Worm (Caenorhabditis elegans) whole organism, early embryonic: Measurements from ENCODE around the gene str-205.

ENCODE experiments used
- B0310.2 ChIP-seq: sonication (generic microtip); optimal IDR thresholded peaks from 2 replicates; lab custom pipeline; 2016; ENCODE audit warnings: mild to moderate bottlenecking, missing genetic modification characterization, missing compliant biosample characterization
- F13C5.2 ChIP-seq: sonication (generic microtip); optimal IDR thresholded peaks from 2 replicates; lab custom pipeline; 2017; ENCODE audit warnings: mild to moderate bottlenecking, missing genetic modification characterization, inconsistent platforms, missing compliant biosample characterization
- aly-1 ChIP-seq: sonication (generic microtip); optimal IDR thresholded peaks from 2 replicates; lab custom pipeline; 2016; ENCODE audit warnings: missing genetic modification characterization, missing compliant biosample characterization
- ama-1 ChIP-seq: fragments of 150-350 bp; optimal IDR thresholded peaks from 2 replicates; lab custom pipeline; 2014
- ceh-13 ChIP-seq: fragments of 200-800 bp; sonication (Bioruptor generic); optimal IDR thresholded peaks from 2 replicates; lab custom pipeline; 2018; ENCODE audit warnings: mild to moderate bottlenecking, missing genetic modification characterization, missing compliant biosample characterization
- ceh-36 ChIP-seq: sonication (generic microtip); optimal IDR thresholded peaks from 2 replicates; lab custom pipeline; 2016; ENCODE audit warnings: missing genetic modification characterization, inconsistent platforms, missing compliant biosample characterization
- ets-7 ChIP-seq: sonication (generic microtip); optimal IDR thresholded peaks from 2 replicates; lab custom pipeline; 2016; ENCODE audit warnings: missing genotype, missing genetic modification characterization, missing compliant biosample characterization
- flt-1 ChIP-seq: fragments of 200-800 bp; sonication (Bioruptor generic); IDR thresholded peaks from 2 replicates; pipeline ENCODE4 v1.3.6; 2022; ENCODE audit warnings: missing genetic modification characterization, missing compliant biosample characterization
- hmbx-1 ChIP-seq: sonication (generic microtip); optimal IDR thresholded peaks from 2 replicates; lab custom pipeline; 2016; ENCODE audit warnings: mild to moderate bottlenecking, missing genetic modification characterization, missing compliant biosample characterization
- hmg-4 ChIP-seq: fragments of 200-800 bp; sonication (Bioruptor generic); optimal IDR thresholded peaks from 2 replicates; lab custom pipeline; 2018; ENCODE audit warnings: mild to moderate bottlenecking, missing genetic modification characterization, missing compliant biosample characterization
- hnd-1 ChIP-seq: sonication (generic microtip); optimal IDR thresholded peaks from 2 replicates; lab custom pipeline; 2016; ENCODE audit warnings: missing genetic modification characterization, missing compliant biosample characterization
- pes-1 ChIP-seq: fragments of 200-800 bp; sonication (Bioruptor generic); IDR thresholded peaks from 2 replicates; pipeline ENCODE4 v1.3.6; 2022; ENCODE audit warnings: missing genetic modification reagents, missing genetic modification characterization, missing compliant biosample characterization
- scrt-1 ChIP-seq: fragments of 200-800 bp; sonication (Bioruptor generic); IDR thresholded peaks from 2 replicates; pipeline ENCODE4 v1.3.6; 2022; ENCODE audit warnings: missing genetic modification characterization, missing compliant biosample characterization
- tbx-11 ChIP-seq: fragments of 200-800 bp; sonication (Bioruptor generic); IDR thresholded peaks from 2 replicates; pipeline ENCODE4 v1.3.6; 2022; ENCODE audit warnings: missing genetic modification characterization, missing compliant biosample characterization
- tbx-37 ChIP-seq: fragments of 200-800 bp; sonication (Bioruptor generic); conservative IDR thresholded peaks from 2 replicates; pipeline ENCODE4 v1.3.6; 2022; ENCODE audit warnings: missing genetic modification reagents, missing genetic modification characterization, missing compliant biosample characterization
- tra-4 ChIP-seq: sonication (generic microtip); optimal IDR thresholded peaks from 2 replicates; lab custom pipeline; 2017; ENCODE audit warnings: missing genetic modification characterization, missing compliant biosample characterization

str-205 gene

ce11 chrV:4968775-4969174, 39.0 kb upstream of the str-205 start:
- TF ChIP-seq ceh-13 (GFP tag; lab: Kevin White, UChicago) (no peak), ama-1 (lab: Kevin White, UChicago) (no peak), B0310.2 (tag; lab: Kevin White, UChicago) (no peak), hmbx-1 (tag; lab: Kevin White, UChicago) (no peak), F13C5.2 (tag; lab: Kevin White, UChicago) (no peak), hnd-1 (tag; lab: Kevin White, UChicago) (no peak), tbx-37 (no peak), aly-1 (tag; lab: Kevin White, UChicago) (no peak), flt-1 (no peak), hmg-4 (no peak), ets-7 (tag; lab: Kevin White, UChicago) (no peak), pes-1 (GFP tag; lab: Robert Waterston, UW) (no peak), tra-4 (tag; lab: Kevin White, UChicago) (no peak), tbx-11 (GFP tag; lab: Robert Waterston, UW) (no peak), ceh-36 (no peak)

ce11 chrV:4967238-4967637, 37.5 kb upstream of the str-205 start:
- TF ChIP-seq hmbx-1 (tag; lab: Kevin White, UChicago) (no peak), hnd-1 (tag; lab: Kevin White, UChicago) (no peak), pes-1 (GFP tag; lab: Robert Waterston, UW) (0 out of 2 replicates have a peak, but pooled peaks have one; percentile 10)

DNA sequence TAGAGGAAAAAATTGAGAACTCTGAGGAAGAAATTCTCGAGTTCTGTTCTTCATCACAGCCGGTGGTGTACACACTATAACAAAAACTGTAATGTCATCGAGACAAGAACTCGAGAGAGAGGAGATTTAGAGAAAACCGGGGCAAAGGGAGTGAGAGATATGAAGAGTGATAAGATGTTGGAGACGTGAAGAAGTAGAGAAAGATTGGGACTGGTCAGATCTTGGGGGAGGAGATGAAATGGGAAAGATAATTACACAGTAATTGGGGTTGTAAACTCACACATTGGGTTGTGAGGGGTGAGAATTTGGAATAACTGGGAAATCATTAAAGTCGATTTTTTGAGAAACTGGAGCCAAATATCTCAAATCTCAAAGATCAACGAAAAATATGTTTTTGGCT, 36.0 kb upstream of the str-205 start:
- no peak for TF ChIP-seq hnd-1 (tag; lab: Kevin White, UChicago)
- TF ChIP-seq hmg-4: no peak
- no peak for TF ChIP-seq ama-1 (lab: Kevin White, UChicago)
- no peak for TF ChIP-seq pes-1 (GFP tag; lab: Robert Waterston, UW)
- TF ChIP-seq scrt-1 (GFP tag; lab: Robert Waterston, UW): no peak
- TF ChIP-seq B0310.2 (tag; lab: Kevin White, UChicago): no peak
- no peak for TF ChIP-seq hmbx-1 (tag; lab: Kevin White, UChicago)
- no peak for TF ChIP-seq tbx-37
- TF ChIP-seq aly-1 (tag; lab: Kevin White, UChicago): no peak
- no peak for TF ChIP-seq ceh-13 (GFP tag; lab: Kevin White, UChicago)
- TF ChIP-seq tbx-11 (GFP tag; lab: Robert Waterston, UW): no peak
- no peak for TF ChIP-seq ceh-36

DNA sequence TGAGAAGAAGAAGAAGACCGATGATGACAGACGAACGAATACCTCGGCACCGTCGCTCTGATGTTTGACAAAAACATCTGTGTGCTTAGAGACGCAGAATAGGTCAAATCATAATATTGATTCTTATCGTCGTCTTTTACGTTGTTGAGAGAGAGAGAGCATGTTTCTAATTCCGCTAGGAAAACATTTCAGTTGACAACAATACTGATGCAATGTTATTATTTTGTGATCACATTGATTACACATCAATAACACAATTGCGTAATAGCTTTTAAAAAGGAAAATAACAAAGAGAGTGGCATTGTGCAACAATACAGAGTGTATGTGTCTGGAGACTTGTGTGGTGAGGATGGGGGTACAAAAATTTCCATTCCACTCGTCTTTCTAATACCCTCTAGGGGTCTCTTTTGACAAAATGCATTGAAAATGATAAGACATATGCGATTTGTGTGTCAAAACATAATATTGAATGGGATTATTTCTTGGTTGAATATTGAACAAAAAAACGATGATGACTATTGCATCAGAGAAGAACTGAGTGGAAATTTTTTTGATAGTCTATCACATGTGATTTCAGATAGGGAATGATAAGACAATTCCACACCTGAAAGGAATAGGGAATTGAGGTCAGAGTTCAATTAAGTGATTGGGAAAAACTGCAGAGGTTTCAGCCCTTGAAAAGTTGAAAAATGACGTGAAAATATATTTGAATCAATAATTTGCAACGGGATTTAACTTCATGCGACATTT, 35.1 kb upstream of the str-205 start:
- TF ChIP-seq ama-1 (lab: Kevin White, UChicago) (no peak), tbx-11 (GFP tag; lab: Robert Waterston, UW) (no peak), scrt-1 (GFP tag; lab: Robert Waterston, UW) (no peak), pes-1 (GFP tag; lab: Robert Waterston, UW) (no peak), tbx-37 (no peak)

DNA sequence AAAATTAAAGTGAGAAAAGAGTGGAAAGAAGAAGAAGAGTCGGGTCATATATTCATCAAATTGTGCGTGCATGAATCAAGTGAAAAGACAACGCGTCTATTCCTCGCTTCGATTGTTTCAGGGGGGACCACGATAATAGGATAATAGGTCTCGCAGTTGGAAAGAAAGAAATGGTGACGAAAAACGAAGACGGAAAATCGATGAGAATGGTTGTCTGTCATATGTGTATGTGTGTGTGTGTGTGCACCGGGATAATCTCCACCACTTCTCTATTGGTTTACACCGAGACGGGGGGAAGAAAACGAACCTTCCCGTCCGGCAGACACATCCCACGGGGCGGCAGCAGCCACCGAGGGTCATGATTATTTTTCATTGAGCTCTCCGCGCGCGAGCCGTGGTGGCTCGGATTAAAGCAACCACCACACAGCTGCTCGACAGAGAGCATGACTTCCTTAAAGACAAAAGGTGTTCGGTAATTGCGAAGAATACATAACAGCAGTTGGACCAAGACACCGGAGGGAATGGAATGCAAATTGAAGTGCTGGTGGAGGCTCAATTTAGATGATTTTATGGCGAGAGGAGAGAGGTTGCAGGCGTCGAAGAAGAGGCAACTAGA, 34.4 kb upstream of the str-205 start:
- peak; percentile 52 for TF ChIP-seq hmg-4
- TF ChIP-seq ceh-36: peak; percentile 45
- TF ChIP-seq scrt-1 (GFP tag; lab: Robert Waterston, UW): peak; percentile 78
- TF ChIP-seq ets-7 (tag; lab: Kevin White, UChicago): no peak

DNA sequence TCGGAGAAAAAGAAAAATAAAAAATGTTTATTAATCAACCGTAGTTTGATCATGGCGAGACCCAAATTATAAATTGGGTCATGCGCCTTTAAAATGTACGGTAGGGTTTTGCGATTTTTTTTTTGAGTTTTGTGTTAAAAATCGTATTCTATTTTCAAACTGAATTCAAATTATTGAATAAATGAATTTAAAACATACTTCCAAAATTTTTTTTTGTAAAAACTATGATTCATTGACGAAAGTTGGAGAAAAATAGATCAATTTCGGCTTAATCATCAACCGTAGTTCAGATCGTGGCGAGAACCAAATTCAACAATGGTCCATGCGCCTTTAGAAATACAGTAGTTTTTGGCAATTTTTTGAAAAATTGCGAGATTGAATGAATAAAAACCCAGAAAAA, 33.9 kb upstream of the str-205 start:
- TF ChIP-seq ceh-36 (no peak), tbx-37 (no peak), scrt-1 (GFP tag; lab: Robert Waterston, UW) (no peak), ama-1 (lab: Kevin White, UChicago) (no peak), hnd-1 (tag; lab: Kevin White, UChicago) (no peak), hmbx-1 (tag; lab: Kevin White, UChicago) (no peak)

ce11 chrV:4962968-4963367, 33.2 kb upstream of the str-205 start, which contains the start of gene tam-1:
tam-1 (minus strand) TSS chrV:4963102.
- TF ChIP-seq F13C5.2 (tag; lab: Kevin White, UChicago): peak; percentile 39
- TF ChIP-seq hmg-4: peak; percentile 30
- no peak for TF ChIP-seq ets-7 (tag; lab: Kevin White, UChicago)

- TF ChIP-seq hnd-1 (tag; lab: Kevin White, UChicago) (no peak), B0310.2 (tag; lab: Kevin White, UChicago) (no peak), scrt-1 (GFP tag; lab: Robert Waterston, UW) (0 out of 2 replicates have a peak, but pooled peaks have one; percentile 30)
These were observed 30.9 kb upstream of the str-205 start for ce11 chrV:4960686-4961085.

ce11 chrV:4957619-4958018, 27.9 kb upstream of the str-205 start:
- no peak for TF ChIP-seq hnd-1 (tag; lab: Kevin White, UChicago)
- no peak for TF ChIP-seq ceh-13 (GFP tag; lab: Kevin White, UChicago)
- TF ChIP-seq ceh-36: peak; percentile 48
